Fruit fly (Drosophila melanogaster) whole organism, prepupa: ENCODE data around the gene CG11345.

Experiments used
- Blimp-1 ChIP-seq: fragments of 200-800 bp; sonication (Bioruptor generic); optimal IDR thresholded peaks from 3 replicates; lab custom pipeline; 2017; ENCODE audit warnings: missing biosample characterization, missing genetic modification characterization, mild to moderate bottlenecking, moderate library complexity, missing genetic modification reagents
- CG10669 ChIP-seq: fragments of 200-800 bp; sonication (Bioruptor generic); optimal IDR thresholded peaks from 3 replicates; lab custom pipeline; 2018; ENCODE audit warnings: missing biosample characterization, mild to moderate bottlenecking, missing genetic modification characterization, moderate library complexity
- CG11294 ChIP-seq: fragments of 200-800 bp; sonication (Bioruptor generic); IDR thresholded peaks from 2 replicates; pipeline ENCODE4 v1.3.6; 2022; ENCODE audit warnings: missing biosample characterization, missing genetic modification characterization
- CG11762 ChIP-seq: fragments of 200-800 bp; sonication (Bioruptor generic); optimal IDR thresholded peaks from 3 replicates; lab custom pipeline; 2016; ENCODE audit warnings: missing biosample characterization, missing genetic modification characterization; ENCODE audit not compliant: insufficient read depth
- CG11902 ChIP-seq: fragments of 200-800 bp; sonication (Bioruptor generic); optimal IDR thresholded peaks from 3 replicates; lab custom pipeline; 2016; ENCODE audit warnings: missing biosample characterization, missing genetic modification characterization
- CG15336 ChIP-seq: fragments of 200-800 bp; sonication (Bioruptor generic); IDR thresholded peaks from 2 replicates; pipeline ENCODE4 v1.3.6; 2022; ENCODE audit warnings: missing biosample characterization, missing genetic modification characterization
- CG1621 ChIP-seq: fragments of 200-800 bp; sonication (Bioruptor generic); optimal IDR thresholded peaks from 3 replicates; lab custom pipeline; 2018; ENCODE audit warnings: missing biosample characterization, mild to moderate bottlenecking, missing genetic modification characterization
- CG32006 ChIP-seq: fragments of 200-800 bp; sonication (Bioruptor generic); optimal IDR thresholded peaks from 3 replicates; lab custom pipeline; 2017; ENCODE audit warnings: missing biosample characterization, mild to moderate bottlenecking, missing genetic modification characterization
- CG34406 ChIP-seq: fragments of 200-800 bp; sonication (Bioruptor generic); optimal IDR thresholded peaks from 3 replicates; lab custom pipeline; 2016; ENCODE audit warnings: missing biosample characterization, missing genetic modification characterization
- CG4318 ChIP-seq: fragments of 200-800 bp; sonication (Bioruptor generic); optimal IDR thresholded peaks from 3 replicates; lab custom pipeline; 2017; ENCODE audit warnings: missing biosample characterization, mild to moderate bottlenecking, missing genetic modification characterization
- CG6163 ChIP-seq: fragments of 200-800 bp; sonication (Bioruptor generic); IDR thresholded peaks from 3 replicates; pipeline ENCODE4 v1.3.6; 2022; ENCODE audit warnings: missing biosample characterization, missing genetic modification characterization
- CG6276 ChIP-seq: fragments of 200-800 bp; sonication (Bioruptor generic); optimal IDR thresholded peaks from 2 replicates; lab custom pipeline; 2017; ENCODE audit warnings: missing biosample characterization, mild to moderate bottlenecking, missing genetic modification characterization
- CG6792 ChIP-seq: fragments of 200-800 bp; sonication (Bioruptor generic); optimal IDR thresholded peaks from 3 replicates; lab custom pipeline; 2016; ENCODE audit warnings: missing biosample characterization, missing genetic modification characterization
- CG6808 ChIP-seq: fragments of 200-800 bp; sonication (Bioruptor generic); optimal IDR thresholded peaks from 3 replicates; lab custom pipeline; 2017; ENCODE audit warnings: missing biosample characterization, missing genetic modification characterization, mild to moderate bottlenecking, moderate library complexity, missing genetic modification reagents
- CG6854 ChIP-seq: fragments of 200-800 bp; sonication (Bioruptor generic); optimal IDR thresholded peaks from 2 replicates; lab custom pipeline; 2017; ENCODE audit warnings: missing biosample characterization, mild to moderate bottlenecking, missing genetic modification characterization
- CG8119 ChIP-seq: fragments of 200-800 bp; sonication (Bioruptor generic); IDR thresholded peaks from 3 replicates; pipeline ENCODE4 v1.3.6; 2022; ENCODE audit warnings: missing biosample characterization, missing genetic modification characterization
- CG8632 ChIP-seq: fragments of 200-800 bp; sonication (Bioruptor generic); optimal IDR thresholded peaks from 3 replicates; lab custom pipeline; 2016; ENCODE audit warnings: missing biosample characterization, missing genetic modification characterization
- Eip78C ChIP-seq: fragments of 200-800 bp; sonication (Bioruptor generic); peaks from one replicate; lab custom pipeline; 2016; ENCODE audit warnings: missing biosample characterization, missing genetic modification characterization
- Eip93F ChIP-seq: fragments of 200-800 bp; sonication (Bioruptor generic); optimal IDR thresholded peaks from 2 replicates; lab custom pipeline; 2016; ENCODE audit warnings: missing biosample characterization, mild to moderate bottlenecking, missing genetic modification characterization
- Ets21C ChIP-seq: fragments of 200-800 bp; sonication (Bioruptor generic); optimal IDR thresholded peaks from 3 replicates; lab custom pipeline; 2016; ENCODE audit warnings: missing biosample characterization, missing genetic modification characterization
- Gug ChIP-seq: fragments of 200-800 bp; sonication (Bioruptor generic); IDR thresholded peaks from 2 replicates; pipeline ENCODE4 v1.3.6; 2022; ENCODE audit warnings: missing biosample characterization, missing genetic modification characterization
- Hr38 ChIP-seq: sonication (Bioruptor generic); optimal IDR thresholded peaks from 2 replicates; lab custom pipeline; 2016; ENCODE audit warnings: missing biosample characterization, missing genetic modification characterization
- Hr39 ChIP-seq: fragments of 200-800 bp; sonication (Bioruptor generic); optimal IDR thresholded peaks from 2 replicates; lab custom pipeline; 2016; ENCODE audit warnings: missing biosample characterization, missing genetic modification characterization
- Hr4 ChIP-seq: fragments of 200-800 bp; sonication (Bioruptor generic); optimal IDR thresholded peaks from 3 replicates; lab custom pipeline; 2016; ENCODE audit warnings: missing biosample characterization, missing genetic modification characterization
- Lpt ChIP-seq: fragments of 200-800 bp; sonication (Bioruptor generic); optimal IDR thresholded peaks from 3 replicates; lab custom pipeline; 2016; ENCODE audit warnings: missing biosample characterization, missing genetic modification characterization
- Met ChIP-seq: fragments of 200-800 bp; sonication (Bioruptor generic); optimal IDR thresholded peaks from 3 replicates; lab custom pipeline; 2016; ENCODE audit warnings: missing biosample characterization, missing genetic modification characterization
- Smox ChIP-seq: fragments of 200-800 bp; sonication (Bioruptor generic); optimal IDR thresholded peaks from 3 replicates; lab custom pipeline; 2016; ENCODE audit warnings: missing biosample characterization, missing genetic modification characterization
- Sox14 ChIP-seq: fragments of 200-800 bp; sonication (Bioruptor generic); optimal IDR thresholded peaks from 3 replicates; lab custom pipeline; 2016; ENCODE audit warnings: missing biosample characterization, missing genetic modification characterization
- achi ChIP-seq: fragments of 200-800 bp; sonication (Bioruptor generic); optimal IDR thresholded peaks from 3 replicates; lab custom pipeline; 2016; ENCODE audit warnings: missing biosample characterization, missing genetic modification characterization
- dsx ChIP-seq: fragments of 200-800 bp; optimal IDR thresholded peaks from 3 replicates; lab custom pipeline; 2019; ENCODE audit warnings: missing biosample characterization, mild to moderate bottlenecking, missing genetic modification characterization, moderate library complexity; ENCODE audit not compliant: poor library complexity, severe bottlenecking
- eg ChIP-seq: fragments of 200-800 bp; sonication (Bioruptor generic); IDR thresholded peaks from 3 replicates; pipeline ENCODE4 v1.3.6; 2022; ENCODE audit warnings: missing biosample characterization, missing genetic modification characterization
- esn ChIP-seq: fragments of 200-800 bp; sonication (Bioruptor generic); optimal IDR thresholded peaks from 2 replicates; lab custom pipeline; 2016; ENCODE audit warnings: missing biosample characterization, mild to moderate bottlenecking, missing genetic modification characterization, moderate library complexity
- fd59A ChIP-seq: fragments of 200-800 bp; sonication (Bioruptor generic); optimal IDR thresholded peaks from 2 replicates; lab custom pipeline; 2017; ENCODE audit warnings: missing biosample characterization, mild to moderate bottlenecking, missing genetic modification characterization, missing genetic modification reagents
- fd85E ChIP-seq: fragments of 200-800 bp; sonication (Bioruptor generic); optimal IDR thresholded peaks from 3 replicates; lab custom pipeline; 2016; ENCODE audit warnings: missing biosample characterization, missing genetic modification characterization
- fkh ChIP-seq: fragments of 200-800 bp; sonication (Bioruptor generic); optimal IDR thresholded peaks from 3 replicates; lab custom pipeline; 2017; ENCODE audit warnings: missing biosample characterization, mild to moderate bottlenecking, missing genetic modification characterization, moderate library complexity
- net ChIP-seq: fragments of 200-800 bp; sonication (Bioruptor generic); optimal IDR thresholded peaks from 3 replicates; lab custom pipeline; 2016; ENCODE audit warnings: missing biosample characterization, missing genetic modification characterization
- pdm3 ChIP-seq: fragments of 200-800 bp; sonication (Bioruptor generic); optimal IDR thresholded peaks from 3 replicates; lab custom pipeline; 2016; ENCODE audit warnings: missing biosample characterization, missing genetic modification characterization
- topi ChIP-seq: fragments of 200-800 bp; sonication (Bioruptor generic); optimal IDR thresholded peaks from 3 replicates; lab custom pipeline; 2016; ENCODE audit warnings: missing biosample characterization, missing genetic modification characterization
- vri ChIP-seq: fragments of 200-800 bp; sonication (Bioruptor generic); optimal IDR thresholded peaks from 3 replicates; lab custom pipeline; 2016; ENCODE audit warnings: missing biosample characterization, mild to moderate bottlenecking, missing genetic modification characterization

Gene CG11345

dm6 chr3L:4413800-4414446 is 44.0 kb downstream of the CG11345 start:
- TF ChIP-seq Hr4 (GFP tag; lab: Kevin White, UChicago) (peak; percentile 18), CG8632 (GFP tag; lab: Kevin White, UChicago) (no peak), Gug (GFP tag; lab: Robert Waterston, UW) (peak; percentile 34; the same call in 1 of the 2 replicates), Ets21C (GFP tag; lab: Kevin White, UChicago) (no peak), eg (GFP tag; lab: Robert Waterston, UW) (no peak; the same call in 1 of the 3 replicates), CG32006 (GFP tag; lab: Kevin White, UChicago) (peak; percentile 35), CG1621 (tag; lab: Kevin White, UChicago) (no peak), Lpt (GFP tag; lab: Kevin White, UChicago) (peak; percentile 20), Eip78C (no peak), fd85E (GFP tag; lab: Kevin White, UChicago) (no peak), fkh (GFP tag; lab: Kevin White, UChicago) (peak; percentile 86), CG6163 (GFP tag; lab: Robert Waterston, UW) (peak; percentile 51; the same call in 2 of the 3 replicates), fd59A (GFP tag; lab: Kevin White, UChicago) (no peak), net (GFP tag; lab: Kevin White, UChicago) (peak; percentile 25), CG11762 (GFP tag; lab: Kevin White, UChicago) (no peak), CG15336 (GFP tag; lab: Robert Waterston, UW) (peak; percentile 31), vri (GFP tag; lab: Kevin White, UChicago) (peak; percentile 9), CG8119 (GFP tag; lab: Robert Waterston, UW) (peak; percentile 13; the same call in 1 of the 3 replicates), CG6808 (no peak)
- TF ChIP-seq, all 60 proteins: peak for 10

- TF ChIP-seq Smox (GFP tag; lab: Kevin White, UChicago), result no peak
- peak; percentile 48 for TF ChIP-seq Hr4 (GFP tag; lab: Kevin White, UChicago)
- TF ChIP-seq topi, result no peak
- TF ChIP-seq achi (GFP tag; lab: Kevin White, UChicago), result no peak
- TF ChIP-seq Gug (GFP tag; lab: Robert Waterston, UW), result peak; percentile 51
- TF ChIP-seq CG8119 (GFP tag; lab: Robert Waterston, UW), result peak; percentile 33; the same call in 2 of the 3 replicates
- peak; percentile 79 for TF ChIP-seq eg (GFP tag; lab: Robert Waterston, UW)
- TF ChIP-seq dsx (GFP tag; lab: Kevin White, UChicago), result no peak
- no peak for TF ChIP-seq CG10669 (GFP tag; lab: Kevin White, UChicago)
- TF ChIP-seq pdm3 (GFP tag; lab: Kevin White, UChicago), result no peak
- TF ChIP-seq fkh (GFP tag; lab: Kevin White, UChicago), result no peak
- no peak for TF ChIP-seq Sox14 (GFP tag; lab: Kevin White, UChicago)
- no peak for TF ChIP-seq fd59A (GFP tag; lab: Kevin White, UChicago)
- no peak for TF ChIP-seq esn
- no peak for TF ChIP-seq CG6792 (GFP tag; lab: Kevin White, UChicago)
- TF ChIP-seq CG6163 (GFP tag; lab: Robert Waterston, UW), result peak; percentile 70; the same call in 2 of the 3 replicates
- no peak for TF ChIP-seq Hr39
- TF ChIP-seq Lpt (GFP tag; lab: Kevin White, UChicago), result peak; percentile 24
- TF ChIP-seq Met, result no peak
- TF ChIP-seq net (GFP tag; lab: Kevin White, UChicago), result peak; percentile 17
- TF ChIP-seq CG4318, result no peak
- TF ChIP-seq Blimp-1 (GFP tag; lab: Kevin White, UChicago), result no peak
- TF ChIP-seq Hr38 (GFP tag; lab: Kevin White, UChicago), result no peak
- peak; percentile 53 for TF ChIP-seq CG15336 (GFP tag; lab: Robert Waterston, UW)
- TF ChIP-seq CG11902 (GFP tag; lab: Kevin White, UChicago), result no peak
- no peak for TF ChIP-seq vri (GFP tag; lab: Kevin White, UChicago)
- no peak for TF ChIP-seq Eip93F (GFP tag; lab: Kevin White, UChicago)
- TF ChIP-seq CG6854, result no peak
- TF ChIP-seq CG34406 (GFP tag; lab: Kevin White, UChicago), result no peak
- TF ChIP-seq CG6276 (GFP tag; lab: Kevin White, UChicago), result peak; percentile 32
- TF ChIP-seq CG11294, result peak; percentile 62
- peak; percentile 47 for TF ChIP-seq CG32006 (GFP tag; lab: Kevin White, UChicago)
- TF ChIP-seq, all 60 proteins: peak for 11
Measured at dm6 chr3L:4412974-4413373, 45.0 kb downstream of the CG11345 start.
